Worm (Caenorhabditis elegans): ENCODE data around the gene F35A5.1.

DNA sequence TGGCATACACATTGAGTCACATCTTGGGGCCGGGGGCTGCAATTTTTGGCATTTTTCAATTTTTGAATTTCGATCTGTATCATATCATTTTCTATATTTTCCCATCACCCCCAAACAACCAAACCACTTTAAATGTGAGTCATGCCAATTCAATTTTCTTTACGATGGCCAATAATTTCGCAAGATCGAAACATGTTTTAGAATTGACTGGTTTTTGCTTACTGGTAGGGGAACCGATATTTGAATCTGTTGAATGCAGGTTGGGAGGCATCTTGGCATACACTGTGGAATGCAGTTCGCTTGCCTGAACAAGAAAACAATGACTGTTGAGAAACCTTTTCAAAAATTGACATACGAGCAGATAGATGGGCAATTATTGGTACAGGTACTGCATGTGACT, 16.2 kb upstream of the F35A5.1 start:
- no peak for TF ChIP-seq snpc-4 (tag; optimal IDR thresholded peaks at IDR 0.05)
- TF ChIP-seq unc-62 (GFP tag; optimal IDR thresholded peaks at IDR 0.05) = no peak
- TF ChIP-seq ham-2 (GFP tag; optimal IDR thresholded peaks at IDR 0.05) = no peak
- no peak for TF ChIP-seq ceh-43 (GFP tag; optimal IDR thresholded peaks at IDR 0.05)
- TF ChIP-seq pha-4 (tag; optimal IDR thresholded peaks at IDR 0.05) = no peak
- TF ChIP-seq lin-32 (GFP tag; optimal IDR thresholded peaks at IDR 0.05) = no peak
- no peak for TF ChIP-seq mls-2 (tag; optimal IDR thresholded peaks at IDR 0.05)
- TF ChIP-seq nhr-2 (tag; optimal IDR thresholded peaks at IDR 0.05) = no peak
- no peak for TF ChIP-seq nhr-12 (tag; optimal IDR thresholded peaks at IDR 0.05)
- no peak for TF ChIP-seq elt-3 (tag; optimal IDR thresholded peaks at IDR 0.05)
- TF ChIP-seq nhr-76 (tag; optimal IDR thresholded peaks at IDR 0.05) = no peak
- no peak for TF ChIP-seq ztf-11 (tag; optimal IDR thresholded peaks at IDR 0.05)
- TF ChIP-seq ceh-83 (GFP tag; optimal IDR thresholded peaks at IDR 0.05) = no peak
- no peak for TF ChIP-seq nhr-237 (tag; optimal IDR thresholded peaks at IDR 0.05)
